5 fruit fly cellular contexts compared by ENCODE assay signal in the genomic region with DNA sequence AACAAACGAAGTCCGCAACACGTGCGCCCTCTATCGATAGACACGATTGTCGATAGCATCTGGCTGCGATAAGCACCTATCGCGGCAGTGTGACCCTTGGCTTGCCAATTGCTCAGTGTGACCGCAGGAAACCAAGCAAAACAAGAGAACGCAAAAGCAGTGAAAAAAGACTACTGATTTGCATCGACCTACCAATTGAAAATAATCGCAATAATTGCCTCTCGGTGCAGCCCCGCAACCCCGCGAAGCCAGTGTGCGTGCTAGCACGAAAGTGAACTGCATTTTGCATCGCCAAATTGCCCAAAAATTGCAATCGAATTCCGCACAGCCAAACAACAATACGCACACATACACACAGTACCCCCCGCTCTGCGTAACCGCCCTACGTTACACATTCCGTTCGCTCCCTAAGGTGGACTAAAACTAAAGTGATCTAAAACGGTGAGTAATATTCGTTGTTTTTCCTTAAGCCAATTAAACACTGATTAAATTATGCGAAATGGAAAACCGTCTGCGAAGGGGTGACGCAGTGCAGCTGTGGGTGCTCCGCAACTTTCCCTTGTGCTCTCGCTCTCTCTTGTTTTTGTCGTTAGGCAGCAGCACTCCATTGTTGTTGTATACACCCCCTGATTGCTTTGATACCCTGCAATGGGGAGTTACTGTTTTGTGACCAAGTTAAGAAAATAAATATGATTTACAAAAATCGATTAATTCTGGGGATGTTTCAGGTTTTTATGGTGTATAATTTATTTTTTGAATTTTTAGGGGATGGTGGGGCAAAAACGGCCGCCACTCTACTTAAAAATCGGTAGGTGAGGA.
TF ChIP-seq lines count a peak whose summit lies in the region.

Rab14 (plus strand) TSS at position 113 of the 819 bp plus-strand sequence.

TF ChIP-seq in whole organism, adult, 20 proteins besides CTCF, POLR2A, EP300 and RAD21 (continued from another document):
- TF ChIP-seq Mnt (GFP tag; optimal IDR thresholded peaks at IDR 0.05; lab: Kevin White, UChicago): peak; percentile 100
- peak; percentile 58 for TF ChIP-seq Hr96 (GFP tag; optimal IDR thresholded peaks at IDR 0.05; lab: Kevin White, UChicago)
- peak; percentile 49 for TF ChIP-seq Clk (GFP tag; optimal IDR thresholded peaks at IDR 0.05; lab: Kevin White, UChicago)
- no peak for TF ChIP-seq cnc (optimal IDR thresholded peaks at IDR 0.05; lab: Kevin White, UChicago)
- peak; percentile 40 for TF ChIP-seq CG1620 (GFP tag; optimal IDR thresholded peaks at IDR 0.05; lab: Kevin White, UChicago)
- TF ChIP-seq tj (GFP tag; optimal IDR thresholded peaks at IDR 0.05; lab: Kevin White, UChicago): peak; percentile 40
TF ChIP-seq in whole organism, adult: peak in this region for 18.

TF ChIP-seq in whole organism, embryonic, 481 proteins besides CTCF, POLR2A, EP300 and RAD21 (continued from another document and continues in another):
- TF ChIP-seq CG7271 (tag; optimal IDR thresholded peaks at IDR 0.05; lab: Kevin White, UChicago) (no peak), z (GFP tag; IDR thresholded peaks at IDR 0.05; lab: Robert Waterston, UW) (no peak), CG9727 (GFP tag; optimal IDR thresholded peaks at IDR 0.05; lab: Kevin White, UChicago) (peak; percentile 73), TFAM (GFP tag; optimal IDR thresholded peaks at IDR 0.05; lab: Kevin White, UChicago) (peak; percentile 25), bowl (GFP tag; IDR thresholded peaks at IDR 0.05; lab: Robert Waterston, UW) (peak; percentile 56; the same call in 1 of the 2 replicates), ems (GFP tag; optimal IDR thresholded peaks at IDR 0.05; lab: Kevin White, UChicago) (peak; percentile 75), esg (GFP tag; conservative IDR thresholded peaks at IDR 0.05; lab: Robert Waterston, UW) (peak; percentile 74), Drgx (GFP tag; IDR thresholded peaks at IDR 0.05; lab: Robert Waterston, UW) (peak; percentile 85), CG12769 (tag; optimal IDR thresholded peaks at IDR 0.05; lab: Kevin White, UChicago) (peak; percentile 76), az2 (GFP tag; optimal IDR thresholded peaks at IDR 0.05; lab: Kevin White, UChicago) (peak; percentile 89), CG5245 (GFP tag; optimal IDR thresholded peaks at IDR 0.05; lab: Kevin White, UChicago) (peak; percentile 48), CG3995 (GFP tag; optimal IDR thresholded peaks at IDR 0.05; lab: Kevin White, UChicago) (peak; percentile 62), CG6813 (GFP tag; optimal IDR thresholded peaks at IDR 0.05; lab: Kevin White, UChicago) (peak; percentile 78), CG7987 (GFP tag; optimal IDR thresholded peaks at IDR 0.05; lab: Kevin White, UChicago) (peak; percentile 80), CG17912 (GFP tag; optimal IDR thresholded peaks at IDR 0.05; lab: Kevin White, UChicago) (peak; percentile 78), CG17568 (GFP tag; optimal IDR thresholded peaks at IDR 0.05; lab: Kevin White, UChicago) (peak; percentile 82), CG17385 (GFP tag; optimal IDR thresholded peaks at IDR 0.05; lab: Kevin White, UChicago) (peak; percentile 84), maf-S (GFP tag; optimal IDR thresholded peaks at IDR 0.05; lab: Kevin White, UChicago) (peak; percentile 50), pum (GFP tag; optimal IDR thresholded peaks at IDR 0.05; lab: Kevin White, UChicago) (peak; percentile 64), Elba2 (GFP tag; optimal IDR thresholded peaks at IDR 0.05; lab: Kevin White, UChicago) (no peak), CG4820 (GFP tag; optimal IDR thresholded peaks at IDR 0.05; lab: Kevin White, UChicago) (peak; percentile 64), grau (tag; optimal IDR thresholded peaks at IDR 0.05; lab: Kevin White, UChicago) (peak; percentile 84), Dref (GFP tag; IDR thresholded peaks at IDR 0.05; lab: Robert Waterston, UW) (peak; percentile 95), E2f1 (GFP tag; IDR thresholded peaks at IDR 0.05; lab: Robert Waterston, UW) (peak; percentile 75), CG30403 (GFP tag; optimal IDR thresholded peaks at IDR 0.05; lab: Kevin White, UChicago) (peak; percentile 82), kni (GFP tag; optimal IDR thresholded peaks at IDR 0.05; lab: Kevin White, UChicago) (peak; percentile 61), Blimp-1 (GFP tag; optimal IDR thresholded peaks at IDR 0.05; lab: Kevin White, UChicago) (peak; percentile 74), CG17612 (GFP tag; IDR thresholded peaks at IDR 0.05; lab: Robert Waterston, UW) (0 out of 2 replicates have a peak, but pooled peaks have one; percentile 20)

TF ChIP-seq in whole organism, prepupa, 60 proteins besides CTCF, POLR2A, EP300 and RAD21 (continued from another document and continues in another):
- TF ChIP-seq dsx (GFP tag; optimal IDR thresholded peaks at IDR 0.05; lab: Kevin White, UChicago; ENCODE audit: poor library complexity, severe bottlenecking) (peak; percentile 39), salr (GFP tag; optimal IDR thresholded peaks at IDR 0.05; lab: Kevin White, UChicago) (peak; percentile 69 to 71), ss (GFP tag; optimal IDR thresholded peaks at IDR 0.05; lab: Kevin White, UChicago) (peak; percentile 8 to 58), CG11902 (GFP tag; optimal IDR thresholded peaks at IDR 0.05; lab: Kevin White, UChicago) (peak; percentile 67), CG8119 (GFP tag; IDR thresholded peaks at IDR 0.05; lab: Robert Waterston, UW) (peak; percentile 84), CG32006 (GFP tag; optimal IDR thresholded peaks at IDR 0.05; lab: Kevin White, UChicago) (peak; percentile 92), esn (GFP tag; optimal IDR thresholded peaks at IDR 0.05; lab: Kevin White, UChicago) (peak; percentile 87), CG9139 (GFP tag; optimal IDR thresholded peaks at IDR 0.05; lab: Kevin White, UChicago) (peak; percentile 31), CG6792 (GFP tag; optimal IDR thresholded peaks at IDR 0.05; lab: Kevin White, UChicago) (peak; percentile 78), Eip78C (GFP tag; lab: Kevin White, UChicago) (peak; percentile 94), vri (GFP tag; optimal IDR thresholded peaks at IDR 0.05; lab: Kevin White, UChicago) (no peak), CG34406 (GFP tag; optimal IDR thresholded peaks at IDR 0.05; lab: Kevin White, UChicago) (peak; percentile 83), dac (GFP tag; optimal IDR thresholded peaks at IDR 0.05; lab: Kevin White, UChicago) (peak; percentile 81), CG3919 (GFP tag; optimal IDR thresholded peaks at IDR 0.05; lab: Kevin White, UChicago) (peak; percentile 84), CG11294 (GFP tag; IDR thresholded peaks at IDR 0.05; lab: Robert Waterston, UW) (peak; percentile 68), CG8632 (GFP tag; optimal IDR thresholded peaks at IDR 0.05; lab: Kevin White, UChicago) (peak; percentile 82), net (GFP tag; optimal IDR thresholded peaks at IDR 0.05; lab: Kevin White, UChicago) (peak; percentile 80), fd85E (GFP tag; optimal IDR thresholded peaks at IDR 0.05; lab: Kevin White, UChicago) (no peak), Sox14 (GFP tag; optimal IDR thresholded peaks at IDR 0.05; lab: Kevin White, UChicago) (peak; percentile 83), CG4318 (GFP tag; optimal IDR thresholded peaks at IDR 0.05; lab: Kevin White, UChicago) (peak; percentile 81), Ets21C (GFP tag; optimal IDR thresholded peaks at IDR 0.05; lab: Kevin White, UChicago) (peak; percentile 63), Lpt (GFP tag; optimal IDR thresholded peaks at IDR 0.05; lab: Kevin White, UChicago) (peak; percentile 81), Sox15 (GFP tag; optimal IDR thresholded peaks at IDR 0.05; lab: Kevin White, UChicago) (peak; percentile 68), CG1621 (tag; optimal IDR thresholded peaks at IDR 0.05; lab: Kevin White, UChicago) (peak; percentile 48), topi (GFP tag; optimal IDR thresholded peaks at IDR 0.05; lab: Kevin White, UChicago) (peak; percentile 77), Hr4 (GFP tag; optimal IDR thresholded peaks at IDR 0.05; lab: Kevin White, UChicago) (peak; percentile 87), CG3032 (tag; optimal IDR thresholded peaks at IDR 0.05; lab: Kevin White, UChicago) (peak; percentile 74), CG6808 (GFP tag; optimal IDR thresholded peaks at IDR 0.05; lab: Kevin White, UChicago) (peak; percentile 66), Ets96B (tag; optimal IDR thresholded peaks at IDR 0.05; lab: Kevin White, UChicago) (peak; percentile 57)

TF ChIP-seq in whole organism, pupa, 21 proteins besides CTCF, POLR2A, EP300 and RAD21 (continued from another document):
- TF ChIP-seq EcR (GFP tag; optimal IDR thresholded peaks at IDR 0.05; lab: Kevin White, UChicago) (peak; percentile 19), CG12605 (GFP tag; IDR thresholded peaks at IDR 0.05; lab: Robert Waterston, UW) (peak; percentile 85), CG8301 (tag; optimal IDR thresholded peaks at IDR 0.05; lab: Kevin White, UChicago) (peak; percentile 79), Snoo (tag; optimal IDR thresholded peaks at IDR 0.05; lab: Kevin White, UChicago) (peak; percentile 58)

TF ChIP-seq in whole organism, wandering third instar larva, 38 proteins besides CTCF, POLR2A, EP300 and RAD21 (continued from another document):
- TF ChIP-seq fru (GFP tag; optimal IDR thresholded peaks at IDR 0.05; lab: Kevin White, UChicago) (peak; percentile 84), Myc (optimal IDR thresholded peaks at IDR 0.05; lab: Kevin White, UChicago) (peak; percentile 50), lola (GFP tag; optimal IDR thresholded peaks at IDR 0.05; lab: Kevin White, UChicago) (no peak), psq (GFP tag; optimal IDR thresholded peaks at IDR 0.05; lab: Kevin White, UChicago) (peak; percentile 66), sv (GFP tag; optimal IDR thresholded peaks at IDR 0.05; lab: Kevin White, UChicago) (peak; percentile 37), OdsH (GFP tag; optimal IDR thresholded peaks at IDR 0.05; lab: Kevin White, UChicago) (peak; percentile 73), ey (GFP tag; optimal IDR thresholded peaks at IDR 0.05; lab: Kevin White, UChicago) (peak; percentile 77), rgr (GFP tag; optimal IDR thresholded peaks at IDR 0.05; lab: Kevin White, UChicago) (peak; percentile 87), foxo (GFP tag; optimal IDR thresholded peaks at IDR 0.05; lab: Kevin White, UChicago) (peak; percentile 36 to 83), CrebA (GFP tag; optimal IDR thresholded peaks at IDR 0.05; lab: Kevin White, UChicago; ENCODE audit: borderline replicate concordance) (no peak), CG32264 (GFP tag; optimal IDR thresholded peaks at IDR 0.05; lab: Kevin White, UChicago) (peak; percentile 20), Dfd (GFP tag; optimal IDR thresholded peaks at IDR 0.05; lab: Kevin White, UChicago) (no peak), GATAd (GFP tag; optimal IDR thresholded peaks at IDR 0.05; lab: Kevin White, UChicago) (no peak), CG9705 (GFP tag; optimal IDR thresholded peaks at IDR 0.05; lab: Kevin White, UChicago) (no peak), HLH106 (tag; optimal IDR thresholded peaks at IDR 0.05; lab: Kevin White, UChicago) (peak; percentile 73), woc (GFP tag; optimal IDR thresholded peaks at IDR 0.05; lab: Kevin White, UChicago) (peak; percentile 62), Sp1 (GFP tag; optimal IDR thresholded peaks at IDR 0.05; lab: Kevin White, UChicago) (peak; percentile 79), jim (GFP tag; optimal IDR thresholded peaks at IDR 0.05; lab: Kevin White, UChicago) (no peak), pan (optimal IDR thresholded peaks at IDR 0.05; lab: Kevin White, UChicago) (no peak), tai (GFP tag; optimal IDR thresholded peaks at IDR 0.05; lab: Kevin White, UChicago) (no peak), Mio (GFP tag; optimal IDR thresholded peaks at IDR 0.05; lab: Kevin White, UChicago) (no peak), h (GFP tag; optimal IDR thresholded peaks at IDR 0.05; lab: Kevin White, UChicago) (peak; percentile 69)
TF ChIP-seq in whole organism, wandering third instar larva: peak in this region for 19.
